Fruit fly (Drosophila melanogaster): ENCODE measurements around the gene CG33764.

The CG33764 gene

DNA sequence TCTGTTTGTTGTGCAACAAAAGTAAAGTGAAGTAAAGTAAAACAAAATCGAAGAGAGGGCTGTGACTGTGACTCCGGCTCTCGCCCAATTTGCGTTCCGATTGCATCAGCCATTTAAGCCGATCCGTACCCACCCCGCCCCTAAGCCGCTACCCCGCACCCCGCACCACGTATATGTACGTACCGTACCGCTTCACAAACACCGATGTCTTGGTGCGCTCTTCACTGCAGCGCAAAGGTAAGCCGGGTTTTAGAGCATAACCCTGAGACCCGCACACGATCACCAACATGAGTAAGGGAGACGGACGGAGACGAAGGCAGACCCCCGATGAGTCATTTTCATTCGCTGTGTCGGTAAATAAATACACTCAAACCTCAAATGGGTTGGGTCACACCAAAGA lies 35.1 kb downstream of the CG33764 start (continued):
- no peak for TF ChIP-seq D (optimal IDR thresholded peaks at IDR 0.05)
- TF ChIP-seq D (GFP tag; optimal IDR thresholded peaks at IDR 0.05): no peak
- no peak for TF ChIP-seq CG8478 (optimal IDR thresholded peaks at IDR 0.05)
- TF ChIP-seq repo (GFP tag; optimal IDR thresholded peaks at IDR 0.05): no peak
- no peak for TF ChIP-seq Sin3A (optimal IDR thresholded peaks at IDR 0.05)
- no peak for TF ChIP-seq CG9437 (GFP tag; optimal IDR thresholded peaks at IDR 0.05)
- no peak for TF ChIP-seq al (GFP tag; IDR thresholded peaks at IDR 0.05)
- TF ChIP-seq CG4707 (GFP tag; optimal IDR thresholded peaks at IDR 0.05): no peak
- no peak for TF ChIP-seq Hmx (GFP tag; optimal IDR thresholded peaks at IDR 0.05)
- no peak for TF ChIP-seq Ets65A (GFP tag)
- peak; percentile 30; the same call in 1 of the 2 replicates for TF ChIP-seq peb (GFP tag; IDR thresholded peaks at IDR 0.05)
- no peak for TF ChIP-seq HLH4C (GFP tag; IDR thresholded peaks at IDR 0.05; ENCODE audit: partially characterized antibody)
- TF ChIP-seq CG10274 (GFP tag; optimal IDR thresholded peaks at IDR 0.05): no peak
- peak; percentile 72 for TF ChIP-seq cg (GFP tag; optimal IDR thresholded peaks at IDR 0.05)
- no peak for TF ChIP-seq Rx (GFP tag; IDR thresholded peaks at IDR 0.05)
- TF ChIP-seq Stat92E (GFP tag; optimal IDR thresholded peaks at IDR 0.05): no peak
- no peak for TF ChIP-seq CG11398 (GFP tag; optimal IDR thresholded peaks at IDR 0.05)
- TF ChIP-seq CG2199 (GFP tag; IDR thresholded peaks at IDR 0.05): peak; percentile 61; the same call in 1 of the 3 replicates
- no peak for TF ChIP-seq Antp (GFP tag; optimal IDR thresholded peaks at IDR 0.05)
- TF ChIP-seq CG9609 (GFP tag; optimal IDR thresholded peaks at IDR 0.05): no peak
- no peak for TF ChIP-seq Meics (GFP tag; optimal IDR thresholded peaks at IDR 0.05)
- peak; percentile 85 for TF ChIP-seq z (GFP tag; IDR thresholded peaks at IDR 0.05)
- TF ChIP-seq CG14965 (GFP tag; optimal IDR thresholded peaks at IDR 0.05; ENCODE audit: borderline replicate concordance): no peak
- TF ChIP-seq CG13287 (GFP tag; IDR thresholded peaks at IDR 0.05; ENCODE audit: partially characterized antibody): no peak
- TF ChIP-seq wor (GFP tag; IDR thresholded peaks at IDR 0.05): no peak
- peak; percentile 97 for TF ChIP-seq crol (GFP tag; IDR thresholded peaks at IDR 0.05)
- no peak for TF ChIP-seq Doc3 (GFP tag; IDR thresholded peaks at IDR 0.05; ENCODE audit: partially characterized antibody)
- TF ChIP-seq Bgb (GFP tag; IDR thresholded peaks at IDR 0.05; ENCODE audit: partially characterized antibody): no peak
- TF ChIP-seq CG16813 (GFP tag; IDR thresholded peaks at IDR 0.05; ENCODE audit: partially characterized antibody): no peak
- TF ChIP-seq maf-S (GFP tag; optimal IDR thresholded peaks at IDR 0.05): no peak
- TF ChIP-seq lilli (GFP tag; optimal IDR thresholded peaks at IDR 0.05): no peak
- 0 out of 2 replicates have a peak, but pooled peaks have one; percentile 18 for TF ChIP-seq chm (GFP tag; IDR thresholded peaks at IDR 0.05)
- no peak for TF ChIP-seq trh (GFP tag; optimal IDR thresholded peaks at IDR 0.05)
- no peak for TF ChIP-seq Camta (GFP tag; optimal IDR thresholded peaks at IDR 0.05)
- peak; percentile 24 for TF ChIP-seq grn (GFP tag; optimal IDR thresholded peaks at IDR 0.05)
- TF ChIP-seq klu (GFP tag; IDR thresholded peaks at IDR 0.05): no peak
- TF ChIP-seq CG12104 (GFP tag; optimal IDR thresholded peaks at IDR 0.05): no peak
- no peak for TF ChIP-seq Dfd (GFP tag; optimal IDR thresholded peaks at IDR 0.05)
- TF ChIP-seq Gsc (GFP tag; IDR thresholded peaks at IDR 0.05): no peak
- TF ChIP-seq CG15269 (tag; optimal IDR thresholded peaks at IDR 0.05): no peak
- no peak for TF ChIP-seq Rfx (GFP tag; IDR thresholded peaks at IDR 0.05)
- no peak for TF ChIP-seq CG32767 (GFP tag; IDR thresholded peaks at IDR 0.05)
- no peak for TF ChIP-seq crc (GFP tag; optimal IDR thresholded peaks at IDR 0.05)
- no peak for TF ChIP-seq CG15011 (GFP tag; optimal IDR thresholded peaks at IDR 0.05)
- no peak for TF ChIP-seq bowl (GFP tag; IDR thresholded peaks at IDR 0.05)
- TF ChIP-seq Spps (tag; optimal IDR thresholded peaks at IDR 0.05): no peak
- TF ChIP-seq CG12236 (GFP tag; optimal IDR thresholded peaks at IDR 0.05): no peak
- no peak for TF ChIP-seq ATbp (GFP tag; optimal IDR thresholded peaks at IDR 0.05)
- no peak for TF ChIP-seq dati (GFP tag; IDR thresholded peaks at IDR 0.05)
- TF ChIP-seq yki (optimal IDR thresholded peaks at IDR 0.05): no peak
- no peak for TF ChIP-seq CG42726 (GFP tag; IDR thresholded peaks at IDR 0.05; ENCODE audit: partially characterized antibody)
- TF ChIP-seq aop (GFP tag; IDR thresholded peaks at IDR 0.05): no peak
